Worm (Caenorhabditis elegans) whole organism, young adult: ENCODE data around the gene ccpp-6.
A peak's percentile ranks its signal among the peaks of the same experiment; 100 is the strongest.

Source experiments
- B0261.1 ChIP-seq: sonication (generic microtip); optimal IDR thresholded peaks from 2 replicates; lab custom pipeline; 2016; ENCODE audit warnings: mild to moderate bottlenecking, missing genetic modification characterization, moderate library complexity, missing compliant biosample characterization
- B0336.3 ChIP-seq: fragments of 200-800 bp; sonication (Bioruptor generic); IDR thresholded peaks from 2 replicates; pipeline ENCODE4 v1.3.6; 2022; ENCODE audit warnings: missing genetic modification characterization, missing compliant biosample characterization
- F22D6.2 ChIP-seq: sonication (generic microtip); optimal IDR thresholded peaks from 2 replicates; lab custom pipeline; 2016; ENCODE audit warnings: mild to moderate bottlenecking, missing genetic modification characterization, missing compliant biosample characterization
- F23B12.7 ChIP-seq: sonication (generic microtip); optimal IDR thresholded peaks from 2 replicates; lab custom pipeline; 2017; ENCODE audit warnings: missing genetic modification characterization, mild to moderate bottlenecking, missing compliant biosample characterization, antibody characterized with exemption, moderate library complexity; ENCODE audit not compliant: insufficient read depth
- F57A8.1 ChIP-seq: fragments of 200-800 bp; sonication (Bioruptor generic); optimal IDR thresholded peaks from 2 replicates; lab custom pipeline; 2018; ENCODE audit warnings: mild to moderate bottlenecking, missing genetic modification characterization, moderate library complexity, missing compliant biosample characterization
- K12H6.12 ChIP-seq: fragments of 200-800 bp; sonication (Bioruptor generic); optimal IDR thresholded peaks from 2 replicates; lab custom pipeline; 2018; ENCODE audit warnings: mild to moderate bottlenecking, missing genetic modification characterization, missing compliant biosample characterization
- T26A5.8 ChIP-seq: sonication (generic microtip); optimal IDR thresholded peaks from 2 replicates; lab custom pipeline; 2016; ENCODE audit warnings: missing genetic modification characterization, missing compliant biosample characterization
- Y56A3A.18 ChIP-seq: fragments of 200-800 bp; sonication (Bioruptor generic); IDR thresholded peaks from 2 replicates; pipeline ENCODE4 v1.3.6; 2022; ENCODE audit warnings: missing genetic modification reagents, missing genetic modification characterization, missing compliant biosample characterization
- Y67H2A.10 ChIP-seq: fragments of 200-800 bp; sonication (Bioruptor generic); conservative IDR thresholded peaks from 2 replicates; pipeline ENCODE4 v1.3.6; 2022; ENCODE audit warnings: missing genetic modification reagents, missing genetic modification characterization, missing compliant biosample characterization
- Y79H2A.3 ChIP-seq: fragments of 200-800 bp; sonication (Bioruptor generic); conservative IDR thresholded peaks from 2 replicates; pipeline ENCODE4 v1.3.6; 2022; ENCODE audit warnings: missing genetic modification reagents, missing genetic modification characterization, missing compliant biosample characterization
- Y95B8A.8 ChIP-seq: fragments of 200-800 bp; sonication (Bioruptor generic); IDR thresholded peaks from 2 replicates; pipeline ENCODE4 v1.3.6; 2022; ENCODE audit warnings: missing genetic modification reagents, missing genetic modification characterization, missing compliant biosample characterization
- ZK185.1 ChIP-seq: sonication (generic microtip); optimal IDR thresholded peaks from 2 replicates; lab custom pipeline; 2016; ENCODE audit warnings: mild to moderate bottlenecking, missing genetic modification characterization, missing compliant biosample characterization; ENCODE audit not compliant: poor library complexity, severe bottlenecking
- akir-1 ChIP-seq: fragments of 200-800 bp; sonication (Bioruptor generic); optimal IDR thresholded peaks from 2 replicates; lab custom pipeline; 2018; ENCODE audit warnings: mild to moderate bottlenecking, missing genetic modification characterization, moderate library complexity, missing compliant biosample characterization
- athp-1 ChIP-seq: sonication (generic microtip); optimal IDR thresholded peaks from 2 replicates; lab custom pipeline; 2017; ENCODE audit warnings: mild to moderate bottlenecking, missing genetic modification characterization, missing compliant biosample characterization
- attf-6 ChIP-seq: fragments of 200-800 bp; sonication (Bioruptor generic); IDR thresholded peaks from 2 replicates; pipeline ENCODE4 v1.3.6; 2022; ENCODE audit warnings: missing genetic modification reagents, missing genetic modification characterization, missing compliant biosample characterization
- bed-1 ChIP-seq: fragments of 200-800 bp; sonication (Bioruptor generic); IDR thresholded peaks from 2 replicates; pipeline ENCODE4 v1.3.6; 2022; ENCODE audit warnings: missing genetic modification reagents, missing genetic modification characterization, missing compliant biosample characterization
- cebp-1 ChIP-seq, 2 experiments: fragments of 200-800 bp in 1 of 2; sonication (Bioruptor generic) in 1 of 2; sonication (generic microtip) in 1 of 2; IDR thresholded peaks in 1 of 2; optimal IDR thresholded peaks in 1 of 2; 2 replicates each; pipeline versions ENCODE4 v1.3.6 to Lab custom; 2017 to 2022; ENCODE audit warnings: missing compliant biosample characterization in 2 of 2, missing genetic modification characterization in 2 of 2, mild to moderate bottlenecking in 1 of 2, missing genetic modification reagents in 1 of 2, moderate library complexity in 1 of 2
- chd-7 ChIP-seq: sonication (generic microtip); optimal IDR thresholded peaks from 2 replicates; lab custom pipeline; 2016; ENCODE audit warnings: mild to moderate bottlenecking, missing genetic modification characterization, moderate library complexity, missing compliant biosample characterization
- dpl-1 ChIP-seq: fragments of 150-350 bp; optimal IDR thresholded peaks from 2 replicates; lab custom pipeline; 2014; ENCODE audit warnings: missing biosample characterization, missing genetic modification reagents, missing genetic modification characterization
- egl-18 ChIP-seq: fragments of 200-800 bp; sonication (Bioruptor generic); IDR thresholded peaks from 2 replicates; pipeline ENCODE4 v1.3.6; 2022; ENCODE audit warnings: missing genetic modification reagents, missing genetic modification characterization, missing compliant biosample characterization
- egl-44 ChIP-seq: fragments of 200-800 bp; sonication (Bioruptor generic); IDR thresholded peaks from 2 replicates; pipeline ENCODE4 v1.3.6; 2022; ENCODE audit warnings: missing genetic modification reagents, missing genetic modification characterization, missing compliant biosample characterization
- hmg-20 ChIP-seq: fragments of 200-800 bp; sonication (Bioruptor generic); IDR thresholded peaks from 2 replicates; pipeline ENCODE4 v1.3.6; 2022; ENCODE audit warnings: missing genetic modification reagents, missing genetic modification characterization, missing compliant biosample characterization
- hsf-1 ChIP-seq: fragments of 200-800 bp; sonication (Bioruptor generic); IDR thresholded peaks from 2 replicates; pipeline ENCODE4 v1.3.6; 2022; ENCODE audit warnings: missing genetic modification reagents, missing genetic modification characterization, missing compliant biosample characterization
- let-526 ChIP-seq: fragments of 200-800 bp; sonication (Bioruptor generic); IDR thresholded peaks from 2 replicates; pipeline ENCODE4 v1.3.6; 2022; ENCODE audit warnings: missing genetic modification reagents, missing genetic modification characterization, missing compliant biosample characterization
- lin-35 ChIP-seq, 3 experiments: fragments of 150-350 bp in 2 of 3; sonication (generic microtip) in 1 of 3; optimal IDR thresholded peaks; 2 replicates each; lab custom pipeline; 2014 to 2018; ENCODE audit warnings: missing biosample characterization in 3 of 3, missing genetic modification characterization in 3 of 3, missing genetic modification reagents in 3 of 3
- lin-40 ChIP-seq: sonication (generic microtip); optimal IDR thresholded peaks from 2 replicates; lab custom pipeline; 2016; ENCODE audit warnings: missing genetic modification characterization, mild to moderate bottlenecking, missing compliant biosample characterization, missing genotype, missing genetic modification reagents
- lsl-1 ChIP-seq: fragments of 200-800 bp; sonication (Bioruptor generic); optimal IDR thresholded peaks from 2 replicates; lab custom pipeline; 2018; ENCODE audit warnings: mild to moderate bottlenecking, missing genetic modification characterization, moderate library complexity, missing compliant biosample characterization
- madf-10 ChIP-seq: sonication (generic microtip); optimal IDR thresholded peaks from 2 replicates; lab custom pipeline; 2016; ENCODE audit warnings: mild to moderate bottlenecking, missing genetic modification characterization, missing compliant biosample characterization
- madf-3 ChIP-seq: fragments of 200-800 bp; sonication (Bioruptor generic); IDR thresholded peaks from 2 replicates; pipeline ENCODE4 v1.3.6; 2022; ENCODE audit warnings: missing genetic modification reagents, missing genetic modification characterization, missing compliant biosample characterization
- madf-6 ChIP-seq: fragments of 200-800 bp; sonication (Bioruptor generic); IDR thresholded peaks from 2 replicates; pipeline ENCODE4 v1.3.6; 2022; ENCODE audit warnings: missing genetic modification reagents, missing genetic modification characterization, missing compliant biosample characterization
- mcd-1 ChIP-seq: fragments of 200-800 bp; sonication (Bioruptor generic); IDR thresholded peaks from 2 replicates; pipeline ENCODE4 v1.3.6; 2022; ENCODE audit warnings: missing genetic modification reagents, missing genetic modification characterization, missing compliant biosample characterization
- mel-28 ChIP-seq: sonication (generic microtip); optimal IDR thresholded peaks from 2 replicates; lab custom pipeline; 2016; ENCODE audit warnings: borderline replicate concordance, mild to moderate bottlenecking, missing genetic modification characterization, missing compliant biosample characterization
- nfya-1 ChIP-seq: sonication (generic microtip); optimal IDR thresholded peaks from 2 replicates; lab custom pipeline; 2017; ENCODE audit warnings: antibody characterized with exemption, missing compliant biosample characterization, missing genetic modification characterization, borderline replicate concordance; ENCODE audit not compliant: insufficient read depth
- nhr-80 ChIP-seq: sonication (generic microtip); optimal IDR thresholded peaks from 2 replicates; lab custom pipeline; 2016; ENCODE audit warnings: missing genetic modification characterization, missing compliant biosample characterization
- nhr-90 ChIP-seq: sonication (generic microtip); optimal IDR thresholded peaks from 2 replicates; lab custom pipeline; 2016; ENCODE audit warnings: missing genotype, mild to moderate bottlenecking, missing genetic modification characterization, missing compliant biosample characterization
- sea-2 ChIP-seq: fragments of 200-800 bp; sonication (Bioruptor generic); IDR thresholded peaks from 2 replicates; pipeline ENCODE4 v1.3.6; 2022; ENCODE audit warnings: missing genetic modification characterization, missing compliant biosample characterization
- tbp1 ChIP-seq: fragments of 200-800 bp; sonication (Bioruptor generic); optimal IDR thresholded peaks from 2 replicates; lab custom pipeline; 2018; ENCODE audit warnings: mild to moderate bottlenecking, missing genetic modification characterization, missing compliant biosample characterization
- tbx-9 ChIP-seq: sonication (generic microtip); optimal IDR thresholded peaks from 2 replicates; lab custom pipeline; 2016; ENCODE audit warnings: borderline replicate concordance, missing genetic modification characterization, inconsistent platforms, missing compliant biosample characterization
- tlf-1 ChIP-seq: fragments of 200-800 bp; sonication (Bioruptor generic); optimal IDR thresholded peaks from 2 replicates; lab custom pipeline; 2018; ENCODE audit warnings: mild to moderate bottlenecking, missing genetic modification characterization, missing compliant biosample characterization
- unc-62 ChIP-seq: fragments of 150-350 bp; optimal IDR thresholded peaks from 2 replicates; lab custom pipeline; 2014; ENCODE audit warnings: missing biosample characterization, missing genetic modification reagents, missing genetic modification characterization
- zfh-2 ChIP-seq: fragments of 200-800 bp; sonication (Bioruptor generic); conservative IDR thresholded peaks from 2 replicates; pipeline ENCODE4 v1.3.6; 2022; ENCODE audit warnings: missing genetic modification reagents, missing genetic modification characterization, missing compliant biosample characterization
- zim-3 ChIP-seq: sonication (generic microtip); optimal IDR thresholded peaks from 2 replicates; lab custom pipeline; 2017; ENCODE audit warnings: mild to moderate bottlenecking, missing genetic modification characterization, moderate library complexity, missing compliant biosample characterization
- ztf-22 ChIP-seq: fragments of 200-800 bp; sonication (Bioruptor generic); optimal IDR thresholded peaks from 2 replicates; lab custom pipeline; 2018; ENCODE audit warnings: mild to moderate bottlenecking, missing genetic modification characterization, moderate library complexity, missing compliant biosample characterization
- ztf-25 ChIP-seq: fragments of 200-800 bp; sonication (Bioruptor generic); IDR thresholded peaks from 2 replicates; pipeline ENCODE4 v1.3.6; 2022; ENCODE audit warnings: missing genetic modification reagents, missing genetic modification characterization, missing compliant biosample characterization
- ztf-26 ChIP-seq: sonication (generic microtip); optimal IDR thresholded peaks from 2 replicates; lab custom pipeline; 2017; ENCODE audit warnings: missing genetic modification characterization, missing compliant biosample characterization
- ztf-28 ChIP-seq: fragments of 200-800 bp; sonication (Bioruptor generic); IDR thresholded peaks from 2 replicates; pipeline ENCODE4 v1.3.6; 2022; ENCODE audit warnings: missing genetic modification reagents, missing genetic modification characterization, missing compliant biosample characterization
- ztf-3 ChIP-seq: fragments of 200-800 bp; sonication (Bioruptor generic); optimal IDR thresholded peaks from 2 replicates; lab custom pipeline; 2018; ENCODE audit warnings: mild to moderate bottlenecking, missing genetic modification characterization, missing compliant biosample characterization
- ztf-6 ChIP-seq: fragments of 200-800 bp; sonication (Bioruptor generic); IDR thresholded peaks from 2 replicates; pipeline ENCODE4 v1.3.6; 2022; ENCODE audit warnings: missing genetic modification reagents, missing genetic modification characterization, missing compliant biosample characterization

Gene ccpp-6

DNA sequence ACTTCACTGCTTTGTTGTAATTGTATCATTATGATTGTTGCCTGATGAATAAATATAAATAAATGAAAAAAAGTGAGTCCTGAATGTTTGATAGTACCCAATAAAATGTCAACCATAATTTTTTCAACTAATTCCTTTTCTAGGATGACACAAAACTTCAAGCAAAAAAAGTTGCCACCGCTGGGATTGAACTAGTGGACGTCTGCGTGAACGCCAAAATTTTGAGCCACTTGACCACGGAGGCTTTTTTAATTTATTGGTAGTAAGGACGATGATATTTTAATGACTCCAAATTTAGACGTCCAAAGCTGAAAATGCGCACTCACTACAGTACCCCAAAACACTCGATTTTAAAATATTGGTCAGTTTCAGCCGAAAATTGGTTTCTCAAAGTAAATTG, 33.5 kb downstream of the ccpp-6 start (continued):
- peak; percentile 40 for TF ChIP-seq F22D6.2
- TF ChIP-seq B0336.3: peak; percentile 93
- TF ChIP-seq egl-44 (GFP tag; lab: Robert Waterston, UW): peak; percentile 64; the same call in 1 of the 2 replicates
- no peak for TF ChIP-seq mcd-1
- TF ChIP-seq tbp1 (GFP tag; lab: Kevin White, UChicago): peak; percentile 91
- TF ChIP-seq madf-10 (tag; lab: Kevin White, UChicago): peak; percentile 28
- TF ChIP-seq athp-1 (tag; lab: Kevin White, UChicago): peak; percentile 89
- TF ChIP-seq lsl-1 (GFP tag; lab: Kevin White, UChicago): peak; percentile 44
- no peak for TF ChIP-seq egl-18 (GFP tag; lab: Robert Waterston, UW)
- TF ChIP-seq attf-6 (GFP tag; lab: Robert Waterston, UW): peak; percentile 69
- peak; percentile 76 for TF ChIP-seq chd-7 (tag; lab: Kevin White, UChicago)
- TF ChIP-seq B0261.1: peak; percentile 74
- no peak for TF ChIP-seq bed-1 (GFP tag; lab: Robert Waterston, UW)
- TF ChIP-seq madf-3 (GFP tag; lab: Robert Waterston, UW): 0 out of 2 replicates have a peak, but pooled peaks have one; percentile 77
- TF ChIP-seq K12H6.12 (tag; lab: Kevin White, UChicago): no peak
- TF ChIP-seq zim-3: peak; percentile 90
- peak; percentile 25; the same call in 1 of the 2 replicates for TF ChIP-seq hmg-20 (GFP tag; lab: Robert Waterston, UW)
- no peak for TF ChIP-seq mel-28
- TF ChIP-seq sea-2 (GFP tag; lab: Robert Waterston, UW): no peak
- TF ChIP-seq ztf-26 (tag; lab: Kevin White, UChicago): peak; percentile 61
- no peak for TF ChIP-seq ztf-3
- TF ChIP-seq F57A8.1: peak; percentile 27
- no peak for TF ChIP-seq Y79H2A.3 (GFP tag; lab: Robert Waterston, UW)
- no peak for TF ChIP-seq unc-62 (GFP tag; lab: Kevin White, UChicago)
- TF ChIP-seq madf-6 (GFP tag; lab: Robert Waterston, UW): peak; percentile 72
- TF ChIP-seq cebp-1 (GFP tag; IDR thresholded peaks at IDR 0.05; lab: Robert Waterston, UW): peak; percentile 39; the same call in 1 of the 2 replicates
- TF ChIP-seq cebp-1 (tag; optimal IDR thresholded peaks at IDR 0.05; lab: Kevin White, UChicago): peak; percentile 66
- 0 out of 2 replicates have a peak, but pooled peaks have one; percentile 26 for TF ChIP-seq ztf-28 (GFP tag; lab: Robert Waterston, UW)
- peak; percentile 10 for TF ChIP-seq tlf-1 (GFP tag; lab: Kevin White, UChicago)
- TF ChIP-seq nhr-80 (tag; lab: Kevin White, UChicago): no peak
- peak; percentile 78 for TF ChIP-seq T26A5.8 (tag; lab: Kevin White, UChicago)
- TF ChIP-seq tbx-9: no peak
- no peak for TF ChIP-seq let-526
- no peak for TF ChIP-seq lin-35 (GFP tag; optimal IDR thresholded peaks at IDR 0.05; lab: Kevin White, UChicago)
- peak; percentile 9 for TF ChIP-seq lin-40 (tag; lab: Kevin White, UChicago)
- no peak for TF ChIP-seq ztf-6 (GFP tag; lab: Robert Waterston, UW)
- no peak for TF ChIP-seq ztf-22 (GFP tag; lab: Kevin White, UChicago)
- 0 out of 2 replicates have a peak, but pooled peaks have one; percentile 75 for TF ChIP-seq Y95B8A.8
- TF ChIP-seq nfya-1 (tag; lab: Kevin White, UChicago): no peak
- peak; percentile 37 for TF ChIP-seq F23B12.7 (tag; lab: Kevin White, UChicago)
- TF ChIP-seq akir-1: no peak
- peak; percentile 54 for TF ChIP-seq ZK185.1
- TF ChIP-seq hsf-1 (GFP tag; lab: Robert Waterston, UW): peak; percentile 64
- TF ChIP-seq dpl-1 (GFP tag; lab: Kevin White, UChicago): no peak
- TF ChIP-seq Y56A3A.18 (GFP tag; lab: Robert Waterston, UW): peak; percentile 78
- peak; percentile 85 for TF ChIP-seq nhr-90
- TF ChIP-seq Y67H2A.10 (GFP tag; lab: Robert Waterston, UW): no peak
- TF ChIP-seq zfh-2 (GFP tag; lab: Robert Waterston, UW): no peak
- peak; percentile 94 for TF ChIP-seq ztf-25 (GFP tag; lab: Robert Waterston, UW)
